Fruit fly (Drosophila melanogaster): ENCODE data around the gene Or67b.

- no peak for TF ChIP-seq CG8478 (optimal IDR thresholded peaks at IDR 0.05)
- peak; percentile 17 for TF ChIP-seq pan (optimal IDR thresholded peaks at IDR 0.05)
Measured at dm6 chr3L:9671372-9671771, 42.4 kb upstream of the Or67b start.

Data from whole organism.